Worm (Caenorhabditis elegans) whole organism, L4/young adult: ENCODE measurements around the gene chtb-1.

ENCODE experiments used
- W03F9.2 ChIP-seq: fragments of 150-350 bp; optimal IDR thresholded peaks from 2 replicates; lab custom pipeline; 2014; ENCODE audit warnings: missing biosample characterization, missing genetic modification characterization
- dao-5 ChIP-seq: sonication (generic microtip); optimal IDR thresholded peaks from 2 replicates; lab custom pipeline; 2016; ENCODE audit warnings: missing genotype, missing genetic modification characterization, moderate library complexity, missing compliant biosample characterization
- him-1 ChIP-seq: sonication (generic microtip); optimal IDR thresholded peaks from 2 replicates; lab custom pipeline; 2016; ENCODE audit warnings: missing genotype, missing genetic modification reagents, missing genetic modification characterization, missing compliant biosample characterization

DNA sequence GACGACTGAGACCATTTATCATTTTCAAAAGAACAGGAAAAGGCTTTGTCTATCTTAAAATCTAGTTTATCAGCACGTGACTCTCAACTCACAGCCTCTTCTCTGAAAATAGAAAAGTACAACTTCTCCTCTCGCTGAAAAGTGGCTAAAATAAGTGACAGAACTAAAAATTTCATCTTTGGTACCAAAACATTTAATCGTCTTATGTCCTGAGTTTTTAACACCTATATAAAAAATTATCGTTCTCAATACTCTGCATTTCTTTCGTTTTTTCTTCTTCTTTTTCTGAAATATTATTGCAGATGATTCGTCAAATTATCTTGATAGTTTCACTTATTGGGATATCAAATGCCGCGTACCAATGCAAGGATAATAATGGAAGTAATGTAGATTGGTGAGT, 11.7 kb upstream of the chtb-1 start, which contains the start of gene crn-6:
- TF ChIP-seq him-1 (tag; lab: Kevin White, UChicago) (no peak), dao-5 (no peak), W03F9.2 (tag; lab: Kevin White, UChicago) (no peak)
